Worm (Caenorhabditis elegans) whole organism, L1 larva: ENCODE measurements around the gene lin-24.

Experiments
- C34B4.2 ChIP-seq: sonication (generic microtip); optimal IDR thresholded peaks from 2 replicates; lab custom pipeline; 2017; ENCODE audit warnings: mild to moderate bottlenecking, missing genetic modification characterization, missing compliant biosample characterization
- Y116A8C.19 ChIP-seq: sonication (generic microtip); optimal IDR thresholded peaks from 2 replicates; lab custom pipeline; 2016; ENCODE audit warnings: missing compliant biosample characterization, missing genetic modification characterization, borderline replicate concordance
- alr-1 ChIP-seq: fragments of 200-800 bp; sonication (Bioruptor generic); optimal IDR thresholded peaks from 2 replicates; lab custom pipeline; 2018; ENCODE audit warnings: borderline replicate concordance, mild to moderate bottlenecking, missing genetic modification characterization, missing compliant biosample characterization
- aly-2 ChIP-seq: fragments of 150-350 bp; optimal IDR thresholded peaks from 2 replicates; lab custom pipeline; 2014; ENCODE audit warnings: missing biosample characterization, missing genetic modification characterization
- ceh-63 ChIP-seq: fragments of 200-800 bp; sonication (Bioruptor generic); optimal IDR thresholded peaks from 2 replicates; lab custom pipeline; 2018; ENCODE audit warnings: mild to moderate bottlenecking, missing genetic modification characterization, missing compliant biosample characterization
- ceh-82 ChIP-seq, 3 experiments: fragments of 150-350 bp in 1 of 3; sonication (generic microtip) in 2 of 3; optimal IDR thresholded peaks; 2 replicates each; lab custom pipeline; 2014 to 2017; ENCODE audit warnings: missing biosample characterization in 3 of 3, missing genetic modification characterization in 3 of 3
- ceh-88 ChIP-seq: fragments of 200-800 bp; sonication (Bioruptor generic); IDR thresholded peaks from 2 replicates; pipeline ENCODE4 v1.3.6; 2022; ENCODE audit warnings: missing genetic modification characterization, missing compliant biosample characterization
- ceh-90 ChIP-seq: sonication (generic microtip); optimal IDR thresholded peaks from 2 replicates; lab custom pipeline; 2016; ENCODE audit warnings: missing genetic modification characterization, missing compliant biosample characterization
- dpl-1 ChIP-seq, 3 experiments: fragments of 150-350 bp in 2 of 3; sonication (generic microtip) in 1 of 3; optimal IDR thresholded peaks; 2 replicates each; lab custom pipeline; 2014 to 2017; ENCODE audit warnings: missing biosample characterization in 3 of 3, missing genetic modification characterization in 3 of 3, missing genetic modification reagents in 3 of 3
- efl-1 ChIP-seq, 4 experiments: fragments of 150-350 bp; optimal IDR thresholded peaks in 3 of 4; peaks in 1 of 4; 1 replicate in 1 of 4; 2 replicates in 3 of 4; lab custom pipeline; 2014; ENCODE audit warnings: missing biosample characterization in 2 of 4, missing genetic modification characterization in 2 of 4, missing genetic modification reagents in 2 of 4
- egl-13 ChIP-seq: sonication (generic microtip); optimal IDR thresholded peaks from 2 replicates; lab custom pipeline; 2016; ENCODE audit warnings: missing genotype, missing genetic modification reagents, missing genetic modification characterization, missing compliant biosample characterization
- elt-3 ChIP-seq, 6 experiments: fragments of 150-350 bp in 1 of 6; sonication (generic microtip); optimal IDR thresholded peaks; 2 replicates each; lab custom pipeline; 2017 to 2018; ENCODE audit warnings: missing biosample characterization in 6 of 6, missing genetic modification characterization in 6 of 6, inconsistent platforms in 1 of 6
- fkh-10 ChIP-seq: sonication (generic microtip); optimal IDR thresholded peaks from 2 replicates; lab custom pipeline; 2017; ENCODE audit warnings: missing biosample characterization, missing genetic modification reagents, missing genetic modification characterization
- fkh-8 ChIP-seq: sonication (generic microtip); optimal IDR thresholded peaks from 2 replicates; lab custom pipeline; 2016; ENCODE audit warnings: mild to moderate bottlenecking, missing genetic modification characterization, missing compliant biosample characterization
- fos-1 ChIP-seq: fragments of 150-350 bp; optimal IDR thresholded peaks from 2 replicates; lab custom pipeline; 2014; ENCODE audit warnings: missing biosample characterization, missing genetic modification characterization
- grh-1 ChIP-seq: fragments of 200-800 bp; sonication (Bioruptor generic); IDR thresholded peaks from 2 replicates; pipeline ENCODE4 v1.3.6; 2022; ENCODE audit warnings: missing genetic modification reagents, missing genetic modification characterization, missing compliant biosample characterization
- isw-1 ChIP-seq: fragments of 200-800 bp; sonication (Bioruptor generic); IDR thresholded peaks from 2 replicates; pipeline ENCODE4 v1.3.6; 2022; ENCODE audit warnings: missing genetic modification characterization, missing compliant biosample characterization
- lin-35 ChIP-seq, 2 experiments: fragments of 150-350 bp; optimal IDR thresholded peaks; 2 replicates each; lab custom pipeline; 2014; ENCODE audit warnings: missing biosample characterization in 2 of 2, missing genetic modification characterization in 2 of 2, missing genetic modification reagents in 2 of 2
- lir-3 ChIP-seq: sonication (generic microtip); optimal IDR thresholded peaks from 2 replicates; lab custom pipeline; 2016; ENCODE audit warnings: mild to moderate bottlenecking, missing genetic modification characterization, moderate library complexity, missing compliant biosample characterization; ENCODE audit not compliant: poor library complexity
- mdl-1 ChIP-seq, 2 experiments: fragments of 150-350 bp; optimal IDR thresholded peaks; 2 replicates each; lab custom pipeline; 2014 to 2017; ENCODE audit warnings: missing biosample characterization in 2 of 2, missing genetic modification characterization in 2 of 2, inconsistent platforms in 1 of 2
- mep-1 ChIP-seq: fragments of 150-350 bp; optimal IDR thresholded peaks from 2 replicates; lab custom pipeline; 2014; ENCODE audit warnings: missing biosample characterization, missing genetic modification characterization
- nhr-11 ChIP-seq: fragments of 150-350 bp; optimal IDR thresholded peaks from 2 replicates; lab custom pipeline; 2014; ENCODE audit warnings: missing biosample characterization, missing genetic modification characterization
- nhr-20 ChIP-seq: sonication (generic microtip); optimal IDR thresholded peaks from 2 replicates; lab custom pipeline; 2016; ENCODE audit warnings: mild to moderate bottlenecking, missing genetic modification characterization, missing compliant biosample characterization
- nhr-47 ChIP-seq: sonication (generic microtip); optimal IDR thresholded peaks from 2 replicates; lab custom pipeline; 2016; ENCODE audit warnings: mild to moderate bottlenecking, missing genetic modification characterization, moderate library complexity, missing compliant biosample characterization
- nhr-77 ChIP-seq: fragments of 150-350 bp; optimal IDR thresholded peaks from 2 replicates; lab custom pipeline; 2014; ENCODE audit warnings: missing biosample characterization, missing genetic modification characterization
- nhr-84 ChIP-seq: sonication (generic microtip); optimal IDR thresholded peaks from 2 replicates; lab custom pipeline; 2017; ENCODE audit warnings: missing biosample characterization, missing genetic modification characterization
- nhr-85 ChIP-seq: sonication (generic microtip); peaks from one replicate; lab custom pipeline; 2016; ENCODE audit warnings: missing genetic modification characterization, inconsistent platforms, missing compliant biosample characterization
- pax-3 ChIP-seq: fragments of 200-800 bp; sonication (Bioruptor generic); optimal IDR thresholded peaks from 2 replicates; lab custom pipeline; 2018; ENCODE audit warnings: mild to moderate bottlenecking, missing genetic modification characterization, moderate library complexity, missing compliant biosample characterization
- rnt-1 ChIP-seq: sonication (generic microtip); optimal IDR thresholded peaks from 2 replicates; lab custom pipeline; 2016; ENCODE audit warnings: mild to moderate bottlenecking, missing genetic modification characterization, moderate library complexity, missing compliant biosample characterization
- skn-1 ChIP-seq: fragments of 150-350 bp; optimal IDR thresholded peaks from 2 replicates; lab custom pipeline; 2014; ENCODE audit warnings: missing biosample characterization, missing genetic modification characterization
- snpc-4 ChIP-seq: fragments of 150-350 bp; optimal IDR thresholded peaks from 2 replicates; lab custom pipeline; 2014; ENCODE audit warnings: missing biosample characterization, missing genetic modification characterization
- snu-23 ChIP-seq: sonication (generic microtip); optimal IDR thresholded peaks from 2 replicates; lab custom pipeline; 2016; ENCODE audit warnings: missing genetic modification characterization, missing compliant biosample characterization
- sptf-1 ChIP-seq: fragments of 150-350 bp; optimal IDR thresholded peaks from 2 replicates; lab custom pipeline; 2014; ENCODE audit warnings: missing biosample characterization, missing genetic modification characterization
- sup-37 ChIP-seq: fragments of 200-800 bp; sonication (Bioruptor generic); optimal IDR thresholded peaks from 2 replicates; lab custom pipeline; 2018; ENCODE audit warnings: mild to moderate bottlenecking, missing genetic modification characterization, missing compliant biosample characterization
- tbx-2 ChIP-seq: sonication (generic microtip); optimal IDR thresholded peaks from 2 replicates; lab custom pipeline; 2016; ENCODE audit warnings: missing genetic modification characterization, missing compliant biosample characterization
- unc-130 ChIP-seq: fragments of 150-350 bp; optimal IDR thresholded peaks from 2 replicates; lab custom pipeline; 2017; ENCODE audit warnings: missing biosample characterization, missing genetic modification characterization, inconsistent platforms
- xbp-1 ChIP-seq: sonication (generic microtip); optimal IDR thresholded peaks from 2 replicates; lab custom pipeline; 2016; ENCODE audit warnings: missing genetic modification characterization, missing compliant biosample characterization
- zag-1 ChIP-seq: fragments of 150-350 bp; optimal IDR thresholded peaks from 2 replicates; lab custom pipeline; 2014; ENCODE audit warnings: missing biosample characterization, missing genetic modification characterization
- zip-4 ChIP-seq: fragments of 200-800 bp; sonication (Bioruptor generic); optimal IDR thresholded peaks from 2 replicates; lab custom pipeline; 2018; ENCODE audit warnings: mild to moderate bottlenecking, missing genetic modification characterization, moderate library complexity, missing compliant biosample characterization
- ztf-4 ChIP-seq: fragments of 150-350 bp; optimal IDR thresholded peaks from 2 replicates; lab custom pipeline; 2014; ENCODE audit warnings: missing biosample characterization, missing genetic modification characterization

lin-24 gene

ce11 chrIV:12122874-12123664, 6.2 kb upstream of the lin-24 start, which contains the start of gene aly-3 (continued):
- no peak for TF ChIP-seq elt-3 (tag; optimal IDR thresholded peaks at IDR 0.05; lab: Kevin White, UChicago)
- no peak for TF ChIP-seq dpl-1 (GFP tag; optimal IDR thresholded peaks at IDR 0.05; lab: Kevin White, UChicago)
- TF ChIP-seq tbx-2 (tag; lab: Kevin White, UChicago): no peak
- TF ChIP-seq fos-1 (tag; lab: Kevin White, UChicago): no peak
- no peak for TF ChIP-seq ceh-63 (GFP tag; lab: Kevin White, UChicago)
- TF ChIP-seq ceh-82 (tag; optimal IDR thresholded peaks at IDR 0.05; lab: Kevin White, UChicago): peak in 1 of 3 experiments; percentile 29
- TF ChIP-seq zag-1 (tag; lab: Kevin White, UChicago): no peak
- TF ChIP-seq rnt-1: no peak
- no peak for TF ChIP-seq C34B4.2 (tag; lab: Kevin White, UChicago)
- TF ChIP-seq unc-130 (tag; lab: Kevin White, UChicago): no peak
- no peak for TF ChIP-seq aly-2 (tag; lab: Kevin White, UChicago)
- TF ChIP-seq nhr-47: peak; percentile 8
- peak in 1 of 2 experiments; percentile 7 for TF ChIP-seq efl-1 (optimal IDR thresholded peaks at IDR 0.05; lab: Kevin White, UChicago)
- peak in 1 of 2 experiments; percentile 35 for TF ChIP-seq efl-1 (GFP tag; optimal IDR thresholded peaks at IDR 0.05 in 1 of 2; lab: Kevin White, UChicago)
- TF ChIP-seq ztf-4: no peak
- TF ChIP-seq nhr-77 (tag; lab: Kevin White, UChicago): no peak
- no peak for TF ChIP-seq fkh-8 (tag; lab: Kevin White, UChicago)
- no peak for TF ChIP-seq alr-1 (tag; lab: Kevin White, UChicago)
- TF ChIP-seq mep-1: peak; percentile 13
- TF ChIP-seq egl-13 (tag; lab: Kevin White, UChicago): no peak
- TF ChIP-seq nhr-20 (tag; lab: Kevin White, UChicago): no peak
- TF ChIP-seq Y116A8C.19 (tag; lab: Kevin White, UChicago): no peak
- TF ChIP-seq snu-23 (GFP tag; lab: Kevin White, UChicago): peak; percentile 22
- no peak for TF ChIP-seq fkh-10 (GFP tag; lab: Kevin White, UChicago)
- TF ChIP-seq zip-4 (GFP tag; lab: Kevin White, UChicago): no peak
- no peak for TF ChIP-seq nhr-85 (tag; lab: Kevin White, UChicago)
- peak; percentile 21 to 54 for TF ChIP-seq lin-35 (GFP tag; optimal IDR thresholded peaks at IDR 0.05; lab: Kevin White, UChicago)
- no peak for TF ChIP-seq skn-1 (tag; lab: Kevin White, UChicago)
- TF ChIP-seq grh-1: no peak
- no peak for TF ChIP-seq mdl-1 (tag; optimal IDR thresholded peaks at IDR 0.05; lab: Kevin White, UChicago)
- TF ChIP-seq ceh-90 (tag; lab: Kevin White, UChicago): no peak
- TF ChIP-seq snpc-4 (tag; lab: Kevin White, UChicago): no peak
- no peak for TF ChIP-seq nhr-11 (tag; lab: Kevin White, UChicago)
- TF ChIP-seq lir-3 (tag; lab: Kevin White, UChicago): no peak
- no peak for TF ChIP-seq sptf-1 (tag; lab: Kevin White, UChicago)
- no peak for TF ChIP-seq xbp-1
- no peak for TF ChIP-seq ceh-88 (GFP tag; lab: Robert Waterston, UW)
- no peak for TF ChIP-seq nhr-84
- TF ChIP-seq pax-3 (tag; lab: Kevin White, UChicago): no peak

ce11 chrIV:12124314-12125084, 4.8 kb upstream of the lin-24 start, which contains the start of gene dhhc-6:
Gene dhhc-6, plus strand, starts transcription at chrIV:12124952.
- TF ChIP-seq sup-37 (GFP tag; lab: Kevin White, UChicago) (no peak), lir-3 (tag; lab: Kevin White, UChicago) (no peak), pax-3 (tag; lab: Kevin White, UChicago) (no peak), efl-1 (optimal IDR thresholded peaks at IDR 0.05; lab: Kevin White, UChicago) (no peak), efl-1 (GFP tag; optimal IDR thresholded peaks at IDR 0.05 in 1 of 2; lab: Kevin White, UChicago) (no peak), ceh-90 (tag; lab: Kevin White, UChicago) (no peak), aly-2 (tag; lab: Kevin White, UChicago) (no peak), C34B4.2 (tag; lab: Kevin White, UChicago) (no peak), isw-1 (GFP tag; lab: Robert Waterston, UW) (no peak)
- TF ChIP-seq, all 84 proteins: peak for 0
